Worm (Caenorhabditis elegans) whole organism, young adult: Measurements from ENCODE around the gene Y38E10A.34.

ENCODE experiments used
- B0019.2 ChIP-seq: fragments of 200-800 bp; sonication (Bioruptor generic); conservative IDR thresholded peaks from 2 replicates; pipeline ENCODE4 v1.3.6; 2022; ENCODE audit warnings: missing genetic modification reagents, missing genetic modification characterization, missing compliant biosample characterization
- B0336.3 ChIP-seq: fragments of 200-800 bp; sonication (Bioruptor generic); IDR thresholded peaks from 2 replicates; pipeline ENCODE4 v1.3.6; 2022; ENCODE audit warnings: missing genetic modification characterization, missing compliant biosample characterization
- C06A6.2 ChIP-seq: fragments of 200-800 bp; sonication (Bioruptor generic); conservative IDR thresholded peaks from 2 replicates; pipeline ENCODE4 v1.3.6; 2022; ENCODE audit warnings: missing genetic modification characterization, missing compliant biosample characterization
- D2030.7 ChIP-seq: fragments of 200-800 bp; sonication (Bioruptor generic); IDR thresholded peaks from 2 replicates; pipeline ENCODE4 v1.3.6; 2022; ENCODE audit warnings: missing genetic modification reagents, missing genetic modification characterization, missing compliant biosample characterization
- F10E7.11 ChIP-seq: sonication (generic microtip); optimal IDR thresholded peaks from 2 replicates; lab custom pipeline; 2017; ENCODE audit warnings: mild to moderate bottlenecking, missing genetic modification characterization, moderate library complexity, missing compliant biosample characterization
- F49E8.2 ChIP-seq: sonication (generic microtip); optimal IDR thresholded peaks from 3 replicates; lab custom pipeline; 2017; ENCODE audit warnings: missing genetic modification characterization, mild to moderate bottlenecking, missing compliant biosample characterization, antibody characterized with exemption, moderate library complexity; ENCODE audit not compliant: insufficient read depth
- K12H6.12 ChIP-seq: fragments of 200-800 bp; sonication (Bioruptor generic); optimal IDR thresholded peaks from 2 replicates; lab custom pipeline; 2018; ENCODE audit warnings: mild to moderate bottlenecking, missing genetic modification characterization, missing compliant biosample characterization
- ZK185.1 ChIP-seq: sonication (generic microtip); optimal IDR thresholded peaks from 2 replicates; lab custom pipeline; 2016; ENCODE audit warnings: mild to moderate bottlenecking, missing genetic modification characterization, missing compliant biosample characterization; ENCODE audit not compliant: poor library complexity, severe bottlenecking
- atf-7 ChIP-seq: sonication (generic microtip); optimal IDR thresholded peaks from 2 replicates; lab custom pipeline; 2017; ENCODE audit warnings: mild to moderate bottlenecking, missing genetic modification characterization, missing compliant biosample characterization
- athp-1 ChIP-seq: sonication (generic microtip); optimal IDR thresholded peaks from 2 replicates; lab custom pipeline; 2017; ENCODE audit warnings: mild to moderate bottlenecking, missing genetic modification characterization, missing compliant biosample characterization
- attf-6 ChIP-seq: fragments of 200-800 bp; sonication (Bioruptor generic); IDR thresholded peaks from 2 replicates; pipeline ENCODE4 v1.3.6; 2022; ENCODE audit warnings: missing genetic modification reagents, missing genetic modification characterization, missing compliant biosample characterization
- cebp-1 ChIP-seq, 2 experiments: fragments of 200-800 bp in 1 of 2; sonication (Bioruptor generic) in 1 of 2; sonication (generic microtip) in 1 of 2; IDR thresholded peaks in 1 of 2; optimal IDR thresholded peaks in 1 of 2; 2 replicates each; pipeline versions ENCODE4 v1.3.6 to Lab custom; 2017 to 2022; ENCODE audit warnings: missing compliant biosample characterization in 2 of 2, missing genetic modification characterization in 2 of 2, mild to moderate bottlenecking in 1 of 2, missing genetic modification reagents in 1 of 2, moderate library complexity in 1 of 2
- ceh-100 ChIP-seq: fragments of 200-800 bp; sonication (Bioruptor generic); IDR thresholded peaks from 2 replicates; pipeline ENCODE4 v1.3.6; 2022; ENCODE audit warnings: missing genetic modification reagents, missing genetic modification characterization, missing compliant biosample characterization
- ceh-27 ChIP-seq: fragments of 200-800 bp; sonication (Bioruptor generic); optimal IDR thresholded peaks from 2 replicates; lab custom pipeline; 2018; ENCODE audit warnings: mild to moderate bottlenecking, missing genetic modification characterization, moderate library complexity, missing compliant biosample characterization
- ceh-58 ChIP-seq: fragments of 200-800 bp; sonication (Bioruptor generic); IDR thresholded peaks from 2 replicates; pipeline ENCODE4 v1.3.6; 2022; ENCODE audit warnings: missing genetic modification characterization, missing compliant biosample characterization
- gei-17 ChIP-seq: fragments of 200-800 bp; sonication (Bioruptor generic); optimal IDR thresholded peaks from 2 replicates; lab custom pipeline; 2018; ENCODE audit warnings: mild to moderate bottlenecking, missing genetic modification characterization, missing compliant biosample characterization
- hmg-1.2 ChIP-seq: fragments of 200-800 bp; sonication (Bioruptor generic); IDR thresholded peaks from 2 replicates; pipeline ENCODE4 v1.3.6; 2022; ENCODE audit warnings: missing genetic modification reagents, missing genetic modification characterization, missing compliant biosample characterization
- hmg-20 ChIP-seq: fragments of 200-800 bp; sonication (Bioruptor generic); IDR thresholded peaks from 2 replicates; pipeline ENCODE4 v1.3.6; 2022; ENCODE audit warnings: missing genetic modification reagents, missing genetic modification characterization, missing compliant biosample characterization
- hrde-1 ChIP-seq: sonication (generic microtip); optimal IDR thresholded peaks from 2 replicates; lab custom pipeline; 2016; ENCODE audit warnings: missing genetic modification characterization, mild to moderate bottlenecking, missing compliant biosample characterization, moderate library complexity, missing genotype, missing genetic modification reagents, borderline replicate concordance
- lin-35 ChIP-seq, 3 experiments: fragments of 150-350 bp in 2 of 3; sonication (generic microtip) in 1 of 3; optimal IDR thresholded peaks; 2 replicates each; lab custom pipeline; 2014 to 2018; ENCODE audit warnings: missing biosample characterization in 3 of 3, missing genetic modification characterization in 3 of 3, missing genetic modification reagents in 3 of 3
- lir-1 ChIP-seq: fragments of 200-800 bp; sonication (Bioruptor generic); conservative IDR thresholded peaks from 2 replicates; pipeline ENCODE4 v1.3.6; 2022; ENCODE audit warnings: missing genetic modification reagents, missing genetic modification characterization, missing compliant biosample characterization
- mcd-1 ChIP-seq: fragments of 200-800 bp; sonication (Bioruptor generic); IDR thresholded peaks from 2 replicates; pipeline ENCODE4 v1.3.6; 2022; ENCODE audit warnings: missing genetic modification reagents, missing genetic modification characterization, missing compliant biosample characterization
- nfya-1 ChIP-seq: sonication (generic microtip); optimal IDR thresholded peaks from 2 replicates; lab custom pipeline; 2017; ENCODE audit warnings: antibody characterized with exemption, missing compliant biosample characterization, missing genetic modification characterization, borderline replicate concordance; ENCODE audit not compliant: insufficient read depth
- nhr-120 ChIP-seq: fragments of 200-800 bp; sonication (Bioruptor generic); IDR thresholded peaks from 2 replicates; pipeline ENCODE4 v1.3.6; 2022; ENCODE audit warnings: missing genetic modification characterization, missing compliant biosample characterization
- nhr-80 ChIP-seq: sonication (generic microtip); optimal IDR thresholded peaks from 2 replicates; lab custom pipeline; 2016; ENCODE audit warnings: missing genetic modification characterization, missing compliant biosample characterization
- rcor-1 ChIP-seq: fragments of 200-800 bp; sonication (Bioruptor generic); IDR thresholded peaks from 2 replicates; pipeline ENCODE4 v1.3.6; 2022; ENCODE audit warnings: missing genetic modification reagents, missing genetic modification characterization, missing compliant biosample characterization
- rec-8 ChIP-seq, 2 experiments: sonication (generic microtip); optimal IDR thresholded peaks; 2 replicates each; lab custom pipeline; 2016; ENCODE audit warnings: mild to moderate bottlenecking in 2 of 2, missing genetic modification characterization in 2 of 2, missing genetic modification reagents in 2 of 2, missing genotype in 2 of 2, missing biosample characterization in 1 of 2, missing compliant biosample characterization in 1 of 2, moderate library complexity in 1 of 2
- sdz-38 ChIP-seq: sonication (generic microtip); optimal IDR thresholded peaks from 2 replicates; lab custom pipeline; 2016; ENCODE audit warnings: missing genotype, missing genetic modification characterization, missing compliant biosample characterization
- snpc-1.1 ChIP-seq: sonication (generic microtip); optimal IDR thresholded peaks from 2 replicates; lab custom pipeline; 2017; ENCODE audit warnings: missing genetic modification characterization, mild to moderate bottlenecking, missing compliant biosample characterization, antibody characterized with exemption, moderate library complexity, missing genotype, missing genetic modification reagents; ENCODE audit not compliant: insufficient read depth
- snpc-4 ChIP-seq, 5 experiments: fragments of 150-350 bp in 1 of 5; sonication (generic microtip) in 4 of 5; optimal IDR thresholded peaks; 2 replicates each; lab custom pipeline; 2014 to 2018; ENCODE audit warnings: missing genetic modification characterization in 5 of 5, missing biosample characterization in 3 of 5, antibody characterized with exemption in 2 of 5, mild to moderate bottlenecking in 2 of 5, missing compliant biosample characterization in 2 of 5, missing genotype in 2 of 5, moderate library complexity in 2 of 5, missing genetic modification reagents in 1 of 5
- tbp1 ChIP-seq: fragments of 200-800 bp; sonication (Bioruptor generic); optimal IDR thresholded peaks from 2 replicates; lab custom pipeline; 2018; ENCODE audit warnings: mild to moderate bottlenecking, missing genetic modification characterization, missing compliant biosample characterization
- zfh-2 ChIP-seq: fragments of 200-800 bp; sonication (Bioruptor generic); conservative IDR thresholded peaks from 2 replicates; pipeline ENCODE4 v1.3.6; 2022; ENCODE audit warnings: missing genetic modification reagents, missing genetic modification characterization, missing compliant biosample characterization
- zim-3 ChIP-seq: sonication (generic microtip); optimal IDR thresholded peaks from 2 replicates; lab custom pipeline; 2017; ENCODE audit warnings: mild to moderate bottlenecking, missing genetic modification characterization, moderate library complexity, missing compliant biosample characterization
- ztf-22 ChIP-seq: fragments of 200-800 bp; sonication (Bioruptor generic); optimal IDR thresholded peaks from 2 replicates; lab custom pipeline; 2018; ENCODE audit warnings: mild to moderate bottlenecking, missing genetic modification characterization, moderate library complexity, missing compliant biosample characterization
- ztf-25 ChIP-seq: fragments of 200-800 bp; sonication (Bioruptor generic); IDR thresholded peaks from 2 replicates; pipeline ENCODE4 v1.3.6; 2022; ENCODE audit warnings: missing genetic modification reagents, missing genetic modification characterization, missing compliant biosample characterization
- ztf-28 ChIP-seq: fragments of 200-800 bp; sonication (Bioruptor generic); IDR thresholded peaks from 2 replicates; pipeline ENCODE4 v1.3.6; 2022; ENCODE audit warnings: missing genetic modification reagents, missing genetic modification characterization, missing compliant biosample characterization

Y38E10A.34 gene

ce11 chrII:12659676-12660371 lies 28.8 kb downstream of the Y38E10A.34 start (continued):
- peak in 1 of 3 experiments; percentile 45 for TF ChIP-seq lin-35 (GFP tag; optimal IDR thresholded peaks at IDR 0.05; lab: Kevin White, UChicago)
- TF ChIP-seq atf-7, result no peak
- no peak for TF ChIP-seq lir-1 (GFP tag; lab: Robert Waterston, UW)

DNA sequence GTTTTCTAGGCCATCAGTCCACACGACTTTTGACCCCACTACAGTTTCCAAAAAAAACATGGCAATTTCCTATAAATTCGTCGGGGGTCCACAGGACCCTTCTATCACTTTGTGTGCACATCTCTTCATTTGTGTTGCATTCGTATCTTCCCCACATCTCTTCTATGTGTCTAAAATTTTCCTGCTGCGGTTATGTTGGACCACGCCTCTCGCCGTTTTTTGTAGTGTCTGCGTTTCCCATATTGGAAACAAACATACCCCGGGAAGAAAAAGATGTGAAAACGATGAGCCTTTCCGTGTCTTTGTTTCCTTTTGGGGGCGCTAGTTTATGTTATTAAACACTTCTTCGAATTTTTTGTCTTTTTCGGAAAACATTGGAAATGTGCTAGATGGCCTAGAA lies 30.9 kb downstream of the Y38E10A.34 start:
- TF ChIP-seq zfh-2 (GFP tag; lab: Robert Waterston, UW) (no peak), ceh-27 (GFP tag; lab: Kevin White, UChicago) (peak; percentile 15)

DNA sequence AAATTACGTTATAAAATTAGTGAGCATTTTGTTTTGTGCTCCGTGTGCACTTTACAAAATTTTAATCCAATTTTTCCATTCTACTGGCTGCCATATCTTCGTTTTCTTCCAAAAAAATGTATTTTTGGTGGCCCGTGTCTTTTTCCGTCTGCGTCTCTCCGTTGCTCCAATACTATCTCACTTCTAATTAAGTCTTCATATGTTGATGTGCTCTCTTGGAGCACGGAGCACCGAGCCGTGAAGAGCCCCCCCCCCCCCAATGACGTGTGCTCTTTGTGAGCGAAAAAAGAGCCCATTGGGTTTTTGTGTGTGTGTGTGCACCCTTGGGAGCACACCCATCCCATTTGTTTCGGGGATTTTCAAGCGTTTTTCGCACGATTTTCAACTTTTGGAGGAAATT lies 34.0 kb downstream of the Y38E10A.34 start:
- TF ChIP-seq F10E7.11 (tag; lab: Kevin White, UChicago) (no peak), rcor-1 (GFP tag; lab: Robert Waterston, UW) (no peak), gei-17 (GFP tag; lab: Kevin White, UChicago) (no peak), ztf-28 (GFP tag; lab: Robert Waterston, UW) (no peak), K12H6.12 (tag; lab: Kevin White, UChicago) (no peak), rec-8 (tag; optimal IDR thresholded peaks at IDR 0.05; lab: Kevin White, UChicago) (no peak), ceh-27 (GFP tag; lab: Kevin White, UChicago) (peak; percentile 11), attf-6 (GFP tag; lab: Robert Waterston, UW) (no peak), hmg-20 (GFP tag; lab: Robert Waterston, UW) (no peak), zfh-2 (GFP tag; lab: Robert Waterston, UW) (peak; percentile 34; the same call in 1 of the 2 replicates), ztf-25 (GFP tag; lab: Robert Waterston, UW) (no peak), zim-3 (tag; lab: Kevin White, UChicago) (no peak), C06A6.2 (GFP tag; lab: Robert Waterston, UW) (no peak), hmg-1.2 (GFP tag; lab: Robert Waterston, UW) (peak; percentile 44; the same call in 1 of the 2 replicates), ztf-22 (GFP tag; lab: Kevin White, UChicago) (no peak), ceh-58 (GFP tag; lab: Robert Waterston, UW) (no peak), lin-35 (GFP tag; optimal IDR thresholded peaks at IDR 0.05; lab: Kevin White, UChicago) (no peak), snpc-1.1 (tag; lab: Kevin White, UChicago) (no peak), D2030.7 (GFP tag; lab: Robert Waterston, UW) (no peak), F49E8.2 (tag; lab: Kevin White, UChicago) (no peak), nhr-120 (GFP tag; lab: Robert Waterston, UW) (no peak), hrde-1 (tag; lab: Kevin White, UChicago) (no peak), B0336.3 (GFP tag; lab: Robert Waterston, UW) (no peak)
- TF ChIP-seq, all 124 proteins: peak for 3

DNA sequence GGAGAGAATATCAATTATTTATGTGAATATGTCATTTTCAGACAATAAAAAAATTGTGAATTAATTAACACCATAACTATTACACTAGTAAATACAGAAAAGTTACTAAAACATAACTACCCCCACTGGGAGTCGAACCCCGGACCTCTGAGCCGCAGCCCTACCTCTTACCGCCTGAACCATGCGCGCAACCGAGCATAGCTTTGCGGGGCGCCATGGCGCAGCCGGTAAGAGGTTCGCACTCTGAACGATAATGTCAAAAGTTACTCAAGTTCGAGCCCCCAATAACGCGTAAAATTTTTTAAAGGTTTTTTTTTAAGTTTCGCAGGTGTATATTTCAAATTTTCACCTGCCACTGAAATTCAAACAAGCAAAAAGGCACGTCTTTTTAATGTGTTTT lies 35.1 kb downstream of the Y38E10A.34 start:
- TF ChIP-seq ZK185.1 (tag; lab: Kevin White, UChicago), result no peak
- TF ChIP-seq mcd-1 (GFP tag; lab: Robert Waterston, UW), result 0 out of 2 replicates have a peak, but pooled peaks have one; percentile 23
- TF ChIP-seq zfh-2 (GFP tag; lab: Robert Waterston, UW), result peak; percentile 61
- TF ChIP-seq tbp1 (GFP tag; lab: Kevin White, UChicago), result peak; percentile 0

DNA sequence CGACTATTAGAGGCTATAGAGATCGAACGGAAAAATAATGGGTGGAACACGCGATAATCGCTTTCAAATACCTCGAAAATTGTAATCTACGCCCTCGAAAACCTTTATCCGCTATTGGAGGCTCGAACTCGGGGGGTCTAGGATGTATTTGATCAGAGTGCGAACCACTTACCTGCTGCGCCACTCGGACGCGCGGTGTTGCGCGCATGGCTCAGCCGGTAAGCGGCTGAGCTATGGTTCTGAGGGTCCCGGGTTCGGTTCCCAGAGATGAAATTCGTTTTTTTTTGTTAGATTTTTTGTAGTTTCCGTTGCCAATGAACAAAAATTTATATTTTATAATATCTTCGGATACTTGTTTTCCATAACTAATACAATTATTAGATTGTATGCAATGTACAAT lies 37.2 kb downstream of the Y38E10A.34 start:
- TF ChIP-seq sdz-38 (tag; lab: Kevin White, UChicago), result no peak
- TF ChIP-seq nfya-1 (tag; lab: Kevin White, UChicago), result no peak
- TF ChIP-seq ztf-28 (GFP tag; lab: Robert Waterston, UW), result peak; percentile 90
- no peak for TF ChIP-seq hrde-1 (tag; lab: Kevin White, UChicago)
- no peak for TF ChIP-seq snpc-4 (GFP tag; optimal IDR thresholded peaks at IDR 0.05; lab: Kevin White, UChicago)
- no peak for TF ChIP-seq snpc-4 (tag; optimal IDR thresholded peaks at IDR 0.05; lab: Kevin White, UChicago)
- TF ChIP-seq rcor-1 (GFP tag; lab: Robert Waterston, UW), result no peak
- TF ChIP-seq ceh-100, result no peak
- no peak for TF ChIP-seq B0019.2 (GFP tag; lab: Robert Waterston, UW)
- TF ChIP-seq athp-1 (tag; lab: Kevin White, UChicago), result no peak
- TF ChIP-seq cebp-1 (GFP tag; IDR thresholded peaks at IDR 0.05; lab: Robert Waterston, UW), result no peak
- no peak for TF ChIP-seq cebp-1 (tag; optimal IDR thresholded peaks at IDR 0.05; lab: Kevin White, UChicago)
- TF ChIP-seq nhr-80 (tag; lab: Kevin White, UChicago), result no peak
- TF ChIP-seq tbp1 (GFP tag; lab: Kevin White, UChicago), result peak; percentile 77
- TF ChIP-seq zfh-2 (GFP tag; lab: Robert Waterston, UW), result 0 out of 2 replicates have a peak, but pooled peaks have one; percentile 33
- TF ChIP-seq K12H6.12 (tag; lab: Kevin White, UChicago), result no peak
